Fruit fly (Drosophila melanogaster): ENCODE results near the gene CG10375.

DNA sequence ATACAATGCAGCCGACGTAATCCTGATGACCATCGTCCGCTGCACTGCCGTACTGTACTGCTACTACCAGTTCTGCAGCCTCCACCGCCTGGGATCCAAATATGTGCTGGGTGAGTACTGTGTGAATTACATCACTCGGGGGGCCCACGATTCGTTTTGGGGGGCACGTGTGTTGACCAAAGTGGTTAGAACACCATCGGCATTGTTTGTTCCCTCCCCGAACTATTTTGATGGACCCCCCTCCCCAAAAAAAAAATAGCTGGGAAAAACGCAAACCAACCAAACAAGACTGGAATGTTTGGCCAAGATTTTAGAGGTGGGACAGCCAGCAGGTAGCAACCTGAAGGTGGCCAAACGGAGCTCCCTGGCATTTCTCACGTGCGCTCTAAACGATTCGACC lies 20.1 kb upstream of the CG10375 start:
- TF ChIP-seq CG12605 (GFP tag; IDR thresholded peaks at IDR 0.05) (no peak), CG15710 (tag; optimal IDR thresholded peaks at IDR 0.05) (no peak), CG4496 (GFP tag; IDR thresholded peaks at IDR 0.05) (no peak), gl (tag; optimal IDR thresholded peaks at IDR 0.05) (no peak), Pif1B (GFP tag; optimal IDR thresholded peaks at IDR 0.05) (no peak), Ets98B (GFP tag; IDR thresholded peaks at IDR 0.05) (no peak)
